Fruit fly (Drosophila melanogaster) whole organism, adult: Measurements from ENCODE around the gene CG6951.

Experiments
- Clk ChIP-seq: fragments of 200-800 bp; sonication (Bioruptor generic); optimal IDR thresholded peaks from 2 replicates; lab custom pipeline; 2017; ENCODE audit warnings: missing biosample characterization, missing genetic modification characterization
- Crg-1 ChIP-seq: fragments of 200-800 bp; sonication (Bioruptor generic); optimal IDR thresholded peaks from 2 replicates; lab custom pipeline; 2016; ENCODE audit warnings: missing biosample characterization, missing genetic modification characterization
- bab1 ChIP-seq: fragments of 200-800 bp; sonication (Bioruptor generic); optimal IDR thresholded peaks from 3 replicates; lab custom pipeline; 2019; ENCODE audit warnings: missing biosample characterization, mild to moderate bottlenecking, missing genetic modification characterization, moderate library complexity
- kay ChIP-seq: fragments of 200-800 bp; sonication (Bioruptor generic); peaks from one replicate; lab custom pipeline; 2016; ENCODE audit warnings: missing biosample characterization, missing genetic modification characterization, borderline replicate concordance
- pad ChIP-seq: fragments of 200-800 bp; sonication (Bioruptor generic); optimal IDR thresholded peaks from 3 replicates; lab custom pipeline; 2017; ENCODE audit warnings: missing biosample characterization, missing genetic modification characterization, mild to moderate bottlenecking, moderate library complexity, missing genetic modification reagents

DNA sequence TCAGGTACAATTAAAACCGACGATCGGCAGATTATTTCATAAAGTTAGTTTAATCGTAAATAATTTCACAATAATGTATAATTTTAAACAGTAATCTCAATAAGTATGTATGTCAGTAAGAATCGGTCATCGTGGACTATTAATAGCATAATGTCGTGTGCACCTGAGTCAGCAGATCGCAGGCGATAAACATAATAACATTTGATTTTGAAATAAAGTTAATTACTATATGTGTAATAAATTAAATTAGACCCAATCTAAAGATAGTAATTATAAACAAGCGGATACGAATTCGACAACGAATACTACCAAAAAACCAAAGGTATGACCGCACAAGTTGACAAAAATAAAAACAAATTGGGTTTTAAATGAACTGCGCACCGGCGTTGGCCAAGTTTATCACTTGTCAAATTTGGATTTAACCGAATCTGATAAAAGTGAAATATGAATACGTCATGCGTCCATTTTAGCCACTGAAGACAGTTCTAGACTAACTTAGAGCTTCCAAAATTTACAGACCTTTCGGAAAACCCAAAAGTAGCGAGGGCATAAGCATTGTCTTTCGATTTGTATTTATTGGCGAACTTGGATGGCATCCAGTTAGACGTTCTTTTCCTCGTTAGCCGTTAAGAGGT, 34.0 kb upstream of the CG6951 start, which contains the start of gene CG6996:
- TF ChIP-seq kay (GFP tag; lab: Kevin White, UChicago) (peak; percentile 57), pad (GFP tag; lab: Kevin White, UChicago) (no peak), Crg-1 (GFP tag; lab: Kevin White, UChicago) (no peak), bab1 (GFP tag; lab: Kevin White, UChicago) (no peak), Clk (GFP tag; lab: Kevin White, UChicago) (no peak)
